Fruit fly (Drosophila melanogaster) whole organism, embryonic: ENCODE results near the gene SC35.

Source experiments
- Ada2b ChIP-seq: fragments of 200-800 bp; sonication (Bioruptor generic); IDR thresholded peaks from 2 replicates; pipeline ENCODE4 v1.3.6; 2022; ENCODE audit warnings: missing biosample characterization, missing genetic modification characterization
- Bdp1 ChIP-seq: fragments of 200-800 bp; sonication (Bioruptor generic); optimal IDR thresholded peaks from 3 replicates; lab custom pipeline; 2016; ENCODE audit warnings: missing biosample characterization, missing genetic modification characterization
- Bgb ChIP-seq: fragments of 200-800 bp; sonication (Bioruptor generic); IDR thresholded peaks from 2 replicates; pipeline ENCODE4 v1.3.6; 2022; ENCODE audit warnings: missing biosample characterization, missing genetic modification characterization; ENCODE audit not compliant: partially characterized antibody
- CG11093 ChIP-seq: fragments of 200-800 bp; sonication (Bioruptor generic); IDR thresholded peaks from 3 replicates; pipeline ENCODE4 v1.3.6; 2022; ENCODE audit warnings: missing biosample characterization, missing genetic modification characterization
- CG11723 ChIP-seq: fragments of 200-800 bp; sonication (Bioruptor generic); optimal IDR thresholded peaks from 2 replicates; lab custom pipeline; 2017; ENCODE audit warnings: missing biosample characterization, mild to moderate bottlenecking, missing genetic modification characterization
- CG12071 ChIP-seq: fragments of 200-800 bp; sonication (Bioruptor generic); optimal IDR thresholded peaks from 3 replicates; lab custom pipeline; 2018; ENCODE audit warnings: missing biosample characterization, mild to moderate bottlenecking, missing genetic modification characterization
- CG12104 ChIP-seq: fragments of 200-800 bp; sonication (Bioruptor generic); optimal IDR thresholded peaks from 3 replicates; lab custom pipeline; 2016; ENCODE audit warnings: missing biosample characterization, missing genetic modification characterization
- CG1233 ChIP-seq: fragments of 200-800 bp; sonication (Bioruptor generic); optimal IDR thresholded peaks from 4 replicates; lab custom pipeline; 2018; ENCODE audit warnings: missing biosample characterization, mild to moderate bottlenecking, missing genetic modification characterization
- CG13123 ChIP-seq: fragments of 200-800 bp; sonication (Bioruptor generic); optimal IDR thresholded peaks from 2 replicates; lab custom pipeline; 2016; ENCODE audit warnings: missing biosample characterization, missing genetic modification characterization
- CG14710 ChIP-seq: fragments of 200-800 bp; sonication (Bioruptor generic); optimal IDR thresholded peaks from 3 replicates; lab custom pipeline; 2019; ENCODE audit warnings: missing biosample characterization, mild to moderate bottlenecking, missing genetic modification characterization, moderate library complexity
- CG15073 ChIP-seq: fragments of 200-800 bp; sonication (Bioruptor generic); optimal IDR thresholded peaks from 2 replicates; lab custom pipeline; 2016; ENCODE audit warnings: missing biosample characterization, missing genetic modification characterization
- CG15269 ChIP-seq: fragments of 200-800 bp; sonication (Bioruptor generic); optimal IDR thresholded peaks from 2 replicates; lab custom pipeline; 2018; ENCODE audit warnings: missing biosample characterization, mild to moderate bottlenecking, missing genetic modification characterization, moderate library complexity
- CG15479 ChIP-seq: fragments of 200-800 bp; sonication (Bioruptor generic); optimal IDR thresholded peaks from 3 replicates; lab custom pipeline; 2019; ENCODE audit warnings: missing biosample characterization, mild to moderate bottlenecking, missing genetic modification characterization, moderate library complexity
- CG16815 ChIP-seq: fragments of 200-800 bp; sonication (Bioruptor generic); optimal IDR thresholded peaks from 3 replicates; lab custom pipeline; 2017; ENCODE audit warnings: missing biosample characterization, mild to moderate bottlenecking, missing genetic modification characterization
- CG17361 ChIP-seq: fragments of 200-800 bp; sonication (Bioruptor generic); IDR thresholded peaks from 3 replicates; pipeline ENCODE4 v1.3.6; 2022; ENCODE audit warnings: missing biosample characterization, missing genetic modification characterization
- CG2889 ChIP-seq: fragments of 200-800 bp; sonication (Bioruptor generic); IDR thresholded peaks from 3 replicates; pipeline ENCODE4 v1.3.6; 2022; ENCODE audit warnings: missing biosample characterization, missing genetic modification characterization
- CG6765 ChIP-seq: fragments of 200-800 bp; sonication (Bioruptor generic); optimal IDR thresholded peaks from 3 replicates; lab custom pipeline; 2017; ENCODE audit warnings: missing biosample characterization, mild to moderate bottlenecking, missing genetic modification characterization
- CG7271 ChIP-seq: fragments of 200-800 bp; sonication (Bioruptor generic); optimal IDR thresholded peaks from 2 replicates; lab custom pipeline; 2018; ENCODE audit warnings: missing biosample characterization, mild to moderate bottlenecking, missing genetic modification characterization, moderate library complexity
- CG7357 ChIP-seq: fragments of 200-800 bp; sonication (Bioruptor generic); IDR thresholded peaks from 3 replicates; pipeline ENCODE4 v1.3.6; 2022; ENCODE audit warnings: missing biosample characterization, missing genetic modification characterization
- CG7745 ChIP-seq: fragments of 200-800 bp; sonication (Bioruptor generic); optimal IDR thresholded peaks from 2 replicates; lab custom pipeline; 2018; ENCODE audit warnings: missing biosample characterization, mild to moderate bottlenecking, missing genetic modification characterization, moderate library complexity
- CG8290 ChIP-seq, 3 experiments: fragments of 200-800 bp; sonication (Bioruptor generic); optimal IDR thresholded peaks; 2 replicates each; lab custom pipeline; 2016 to 2019; ENCODE audit warnings: missing biosample characterization in 3 of 3, missing genetic modification characterization in 3 of 3, mild to moderate bottlenecking in 2 of 3, moderate library complexity in 1 of 3
- Dad ChIP-seq: fragments of 200-800 bp; sonication (Bioruptor generic); optimal IDR thresholded peaks from 3 replicates; lab custom pipeline; 2016; ENCODE audit warnings: missing biosample characterization, missing genetic modification characterization
- E2f1 ChIP-seq: fragments of 200-800 bp; sonication (Bioruptor generic); IDR thresholded peaks from 2 replicates; pipeline ENCODE4 v1.3.6; 2022; ENCODE audit warnings: missing biosample characterization, missing genetic modification characterization
- Eip74EF ChIP-seq, 2 experiments: fragments of 200-800 bp in 1 of 2; fragments of >200 bp in 1 of 2; sonication (Bioruptor generic) in 1 of 2; optimal IDR thresholded peaks; 2 replicates each; lab custom pipeline; 2017 to 2019; ENCODE audit warnings: missing biosample characterization in 2 of 2, missing genetic modification characterization in 2 of 2, mild to moderate bottlenecking in 1 of 2, moderate library complexity in 1 of 2
- HLH3B ChIP-seq: fragments of 200-800 bp; sonication (Bioruptor generic); IDR thresholded peaks from 2 replicates; pipeline ENCODE4 v1.3.6; 2022; ENCODE audit warnings: missing biosample characterization, missing genetic modification characterization
- Hand ChIP-seq: fragments of 200-800 bp; sonication (Bioruptor generic); optimal IDR thresholded peaks from 2 replicates; lab custom pipeline; 2017; ENCODE audit warnings: mild to moderate bottlenecking, missing biosample characterization, missing genetic modification reagents, missing genetic modification characterization
- Hr78 ChIP-seq, 2 experiments: fragments of 200-800 bp in 1 of 2; fragments of >200 bp in 1 of 2; sonication (Bioruptor generic) in 1 of 2; optimal IDR thresholded peaks; 2 replicates each; lab custom pipeline; 2017 to 2019; ENCODE audit warnings: missing biosample characterization in 2 of 2, missing genetic modification characterization in 2 of 2, mild to moderate bottlenecking in 1 of 2, moderate library complexity in 1 of 2
- Hsf ChIP-seq: fragments of 200-800 bp; sonication (Bioruptor generic); optimal IDR thresholded peaks from 3 replicates; lab custom pipeline; 2016; ENCODE audit warnings: missing biosample characterization, missing genetic modification characterization
- NC2β ChIP-seq: fragments of 200-800 bp; sonication (Bioruptor generic); optimal IDR thresholded peaks from 2 replicates; lab custom pipeline; 2016; ENCODE audit warnings: missing biosample characterization, missing genetic modification characterization
- Rx ChIP-seq: fragments of 200-800 bp; sonication (Bioruptor generic); IDR thresholded peaks from 2 replicates; pipeline ENCODE4 v1.3.6; 2022; ENCODE audit warnings: missing biosample characterization, missing genetic modification characterization
- Sox100B ChIP-seq: fragments of 200-800 bp; sonication (Bioruptor generic); optimal IDR thresholded peaks from 3 replicates; lab custom pipeline; 2018; ENCODE audit warnings: missing biosample characterization, mild to moderate bottlenecking, missing genetic modification characterization
- ac ChIP-seq: fragments of 200-800 bp; sonication (Bioruptor generic); optimal IDR thresholded peaks from 3 replicates; lab custom pipeline; 2017; ENCODE audit warnings: missing biosample characterization, mild to moderate bottlenecking, missing genetic modification characterization
- caup ChIP-seq: fragments of 200-800 bp; sonication (Bioruptor generic); optimal IDR thresholded peaks from 3 replicates; lab custom pipeline; 2017; ENCODE audit warnings: missing biosample characterization, mild to moderate bottlenecking, missing genetic modification characterization, moderate library complexity; ENCODE audit not compliant: severe bottlenecking
- ems ChIP-seq: fragments of 200-800 bp; sonication (Bioruptor generic); optimal IDR thresholded peaks from 3 replicates; lab custom pipeline; 2016; ENCODE audit warnings: missing biosample characterization, missing genetic modification characterization
- gcm2 ChIP-seq: fragments of 200-800 bp; sonication (Bioruptor generic); optimal IDR thresholded peaks from 2 replicates; lab custom pipeline; 2016; ENCODE audit warnings: missing biosample characterization, missing genetic modification characterization
- kni ChIP-seq: fragments of 200-800 bp; sonication (Bioruptor generic); optimal IDR thresholded peaks from 3 replicates; lab custom pipeline; 2017; ENCODE audit warnings: mild to moderate bottlenecking, missing biosample characterization, missing genetic modification reagents, missing genetic modification characterization
- mirr ChIP-seq: fragments of 200-800 bp; sonication (Bioruptor generic); optimal IDR thresholded peaks from 3 replicates; lab custom pipeline; 2018; ENCODE audit warnings: missing biosample characterization, mild to moderate bottlenecking, missing genetic modification characterization
- nom ChIP-seq: fragments of 200-800 bp; sonication (Bioruptor generic); optimal IDR thresholded peaks from 2 replicates; lab custom pipeline; 2017; ENCODE audit warnings: missing biosample characterization, missing genetic modification characterization, mild to moderate bottlenecking, moderate library complexity, missing genetic modification reagents
- pita ChIP-seq: fragments of 200-800 bp; sonication (Bioruptor generic); optimal IDR thresholded peaks from 2 replicates; lab custom pipeline; 2017; ENCODE audit warnings: missing biosample characterization, mild to moderate bottlenecking, missing genetic modification characterization
- sc ChIP-seq, 3 experiments: fragments of >200 bp in 2 of 3; fragments of 200-800 bp in 1 of 3; sonication (Bioruptor generic) in 1 of 3; optimal IDR thresholded peaks; 2 replicates in 2 of 3; 3 replicates in 1 of 3; lab custom pipeline; 2017; ENCODE audit warnings: mild to moderate bottlenecking in 1 of 3, missing biosample characterization in 1 of 3, missing genetic modification characterization in 1 of 3, missing genetic modification reagents in 1 of 3
- schlank ChIP-seq: fragments of 200-800 bp; sonication (Bioruptor generic); optimal IDR thresholded peaks from 2 replicates; lab custom pipeline; 2018; ENCODE audit warnings: missing biosample characterization, mild to moderate bottlenecking, missing genetic modification characterization
- sqz ChIP-seq: fragments of 200-800 bp; sonication (Bioruptor generic); optimal IDR thresholded peaks from 3 replicates; lab custom pipeline; 2018; ENCODE audit warnings: missing biosample characterization, mild to moderate bottlenecking, missing genetic modification characterization
- toy ChIP-seq: fragments of 200-800 bp; sonication (Bioruptor generic); IDR thresholded peaks from 2 replicates; pipeline ENCODE4 v1.3.6; 2022; ENCODE audit warnings: missing biosample characterization, missing genetic modification characterization
- trh ChIP-seq: fragments of 200-800 bp; sonication (Bioruptor generic); optimal IDR thresholded peaks from 2 replicates; lab custom pipeline; 2016; ENCODE audit warnings: missing biosample characterization, missing genetic modification characterization
- ttk ChIP-seq: fragments of 200-800 bp; sonication (Bioruptor generic); IDR thresholded peaks from 2 replicates; pipeline ENCODE4 v2.1.2; 2022; ENCODE audit warnings: missing biosample characterization, missing genetic modification characterization
- zen2 ChIP-seq: fragments of 200-800 bp; sonication (Bioruptor generic); IDR thresholded peaks from 3 replicates; pipeline ENCODE4 v1.3.6; 2022; ENCODE audit warnings: missing biosample characterization, missing genetic modification characterization; ENCODE audit not compliant: partially characterized antibody

Gene SC35

dm6 chr2L:12433712-12434534 is 542 bp downstream of the SC35 start, which contains the start of gene eRF3 (continued):
- peak; percentile 48 for TF ChIP-seq caup (GFP tag; lab: Kevin White, UChicago)
- peak; percentile 18 for TF ChIP-seq Hand (GFP tag; lab: Kevin White, UChicago)
- TF ChIP-seq schlank (tag; lab: Kevin White, UChicago): no peak
- TF ChIP-seq Bdp1 (GFP tag; lab: Kevin White, UChicago): no peak
- no peak for TF ChIP-seq ems (GFP tag; lab: Kevin White, UChicago)
- TF ChIP-seq CG11093 (GFP tag; lab: Robert Waterston, UW): peak; percentile 39; the same call in 1 of the 3 replicates
- peak; percentile 51 for TF ChIP-seq CG11723 (GFP tag; lab: Kevin White, UChicago)
- peak; percentile 56; the same call in 2 of the 3 replicates for TF ChIP-seq CG2889 (GFP tag; lab: Robert Waterston, UW)
- TF ChIP-seq Rx (GFP tag; lab: Robert Waterston, UW): 0 out of 2 replicates have a peak, but pooled peaks have one; percentile 34
- peak; percentile 91 for TF ChIP-seq CG14710 (tag; lab: Kevin White, UChicago)
- TF ChIP-seq Hr78 (GFP tag; optimal IDR thresholded peaks at IDR 0.05; lab: Kevin White, UChicago): peak in 1 of 2 experiments; percentile 32
- peak; percentile 72 for TF ChIP-seq HLH3B (GFP tag; lab: Robert Waterston, UW)
- TF ChIP-seq Sox100B (GFP tag; lab: Kevin White, UChicago): peak; percentile 88
- TF ChIP-seq kni (GFP tag; lab: Kevin White, UChicago): no peak
- TF ChIP-seq E2f1 (GFP tag; lab: Robert Waterston, UW): peak; percentile 80
- no peak for TF ChIP-seq CG15479 (GFP tag; lab: Kevin White, UChicago)
- no peak for TF ChIP-seq NC2β (GFP tag; lab: Kevin White, UChicago)
- TF ChIP-seq CG7357: peak; percentile 78
- TF ChIP-seq zen2 (GFP tag; lab: Robert Waterston, UW): no peak
- TF ChIP-seq toy (GFP tag; lab: Robert Waterston, UW): no peak
- TF ChIP-seq Hsf (GFP tag; lab: Kevin White, UChicago): peak; percentile 26
- peak; percentile 65 for TF ChIP-seq Ada2b (GFP tag; lab: Robert Waterston, UW)
- TF ChIP-seq sc (optimal IDR thresholded peaks at IDR 0.05; lab: Kevin White, UChicago): no peak
- peak; percentile 65 for TF ChIP-seq sc (GFP tag; optimal IDR thresholded peaks at IDR 0.05; lab: Kevin White, UChicago)
- 0 out of 2 replicates have a peak, but pooled peaks have one; percentile 34 for TF ChIP-seq Bgb (GFP tag; lab: Robert Waterston, UW)
- no peak for TF ChIP-seq CG7271 (tag; lab: Kevin White, UChicago)
- no peak for TF ChIP-seq ac
- TF ChIP-seq ttk (GFP tag; lab: Robert Waterston, UW): peak; percentile 53; the same call in 1 of the 2 replicates
- peak; percentile 33 for TF ChIP-seq trh
- TF ChIP-seq Dad (GFP tag; lab: Kevin White, UChicago): no peak
- TF ChIP-seq CG8290 (GFP tag; optimal IDR thresholded peaks at IDR 0.05; lab: Kevin White, UChicago): peak; percentile 8
- TF ChIP-seq CG8290 (tag; optimal IDR thresholded peaks at IDR 0.05; lab: Kevin White, UChicago): peak in 1 of 2 experiments; percentile 64
- peak; percentile 71 for TF ChIP-seq sqz (GFP tag; lab: Kevin White, UChicago)
- peak; percentile 85 for TF ChIP-seq CG12104 (GFP tag; lab: Kevin White, UChicago)
- no peak for TF ChIP-seq CG7745
- TF ChIP-seq CG15073 (GFP tag; lab: Kevin White, UChicago): no peak
- TF ChIP-seq CG12071 (GFP tag; lab: Kevin White, UChicago): no peak
- no peak for TF ChIP-seq pita (GFP tag; lab: Kevin White, UChicago)
- TF ChIP-seq CG17361 (GFP tag; lab: Robert Waterston, UW): peak; percentile 96
- peak; percentile 87 for TF ChIP-seq CG15269 (tag; lab: Kevin White, UChicago)
- peak; percentile 9 for TF ChIP-seq mirr (GFP tag; lab: Kevin White, UChicago)
- peak; percentile 29 for TF ChIP-seq nom
- no peak for TF ChIP-seq gcm2 (GFP tag; lab: Kevin White, UChicago)
- TF ChIP-seq CG16815 (GFP tag; lab: Kevin White, UChicago): peak; percentile 77
- TF ChIP-seq CG1233: peak; percentile 73
- peak; percentile 57 for TF ChIP-seq CG13123 (GFP tag; lab: Kevin White, UChicago)
- no peak for TF ChIP-seq CG6765 (GFP tag; lab: Kevin White, UChicago)
- TF ChIP-seq Eip74EF (GFP tag; optimal IDR thresholded peaks at IDR 0.05; lab: Kevin White, UChicago): peak in 1 of 2 experiments; percentile 3
